Worm (Caenorhabditis elegans) whole organism, L1 larva: Measurements from ENCODE around the gene pyr-1.

Experiments
- aha-1 ChIP-seq: fragments of 150-350 bp; optimal IDR thresholded peaks from 2 replicates; lab custom pipeline; 2014; ENCODE audit warnings: missing biosample characterization, missing genetic modification characterization
- ceh-82 ChIP-seq, 3 experiments: fragments of 150-350 bp in 1 of 3; sonication (generic microtip) in 2 of 3; optimal IDR thresholded peaks; 2 replicates each; lab custom pipeline; 2014 to 2017; ENCODE audit warnings: missing biosample characterization in 3 of 3, missing genetic modification characterization in 3 of 3
- efl-3 ChIP-seq: fragments of 200-800 bp; sonication (Bioruptor generic); optimal IDR thresholded peaks from 2 replicates; lab custom pipeline; 2018; ENCODE audit warnings: mild to moderate bottlenecking, missing genetic modification characterization, missing compliant biosample characterization
- elt-2 ChIP-seq: sonication (generic microtip); optimal IDR thresholded peaks from 2 replicates; lab custom pipeline; 2016; ENCODE audit warnings: missing genetic modification characterization, mild to moderate bottlenecking, inconsistent platforms, missing compliant biosample characterization, missing genetic modification reagents
- elt-3 ChIP-seq, 6 experiments: fragments of 150-350 bp in 1 of 6; sonication (generic microtip); optimal IDR thresholded peaks; 2 replicates each; lab custom pipeline; 2017 to 2018; ENCODE audit warnings: missing biosample characterization in 6 of 6, missing genetic modification characterization in 6 of 6, inconsistent platforms in 1 of 6
- fkh-10 ChIP-seq: sonication (generic microtip); optimal IDR thresholded peaks from 2 replicates; lab custom pipeline; 2017; ENCODE audit warnings: missing biosample characterization, missing genetic modification reagents, missing genetic modification characterization
- lin-13 ChIP-seq: fragments of 150-350 bp; optimal IDR thresholded peaks from 2 replicates; lab custom pipeline; 2014; ENCODE audit warnings: missing biosample characterization, missing genetic modification reagents, missing genetic modification characterization
- lir-3 ChIP-seq: sonication (generic microtip); optimal IDR thresholded peaks from 2 replicates; lab custom pipeline; 2016; ENCODE audit warnings: mild to moderate bottlenecking, missing genetic modification characterization, moderate library complexity, missing compliant biosample characterization; ENCODE audit not compliant: poor library complexity
- nhr-12 ChIP-seq: sonication (generic microtip); optimal IDR thresholded peaks from 2 replicates; lab custom pipeline; 2017; ENCODE audit warnings: missing biosample characterization, missing genetic modification characterization
- sptf-1 ChIP-seq: fragments of 150-350 bp; optimal IDR thresholded peaks from 2 replicates; lab custom pipeline; 2014; ENCODE audit warnings: missing biosample characterization, missing genetic modification characterization
- unc-130 ChIP-seq: fragments of 150-350 bp; optimal IDR thresholded peaks from 2 replicates; lab custom pipeline; 2017; ENCODE audit warnings: missing biosample characterization, missing genetic modification characterization, inconsistent platforms
- ztf-4 ChIP-seq: fragments of 150-350 bp; optimal IDR thresholded peaks from 2 replicates; lab custom pipeline; 2014; ENCODE audit warnings: missing biosample characterization, missing genetic modification characterization

DNA sequence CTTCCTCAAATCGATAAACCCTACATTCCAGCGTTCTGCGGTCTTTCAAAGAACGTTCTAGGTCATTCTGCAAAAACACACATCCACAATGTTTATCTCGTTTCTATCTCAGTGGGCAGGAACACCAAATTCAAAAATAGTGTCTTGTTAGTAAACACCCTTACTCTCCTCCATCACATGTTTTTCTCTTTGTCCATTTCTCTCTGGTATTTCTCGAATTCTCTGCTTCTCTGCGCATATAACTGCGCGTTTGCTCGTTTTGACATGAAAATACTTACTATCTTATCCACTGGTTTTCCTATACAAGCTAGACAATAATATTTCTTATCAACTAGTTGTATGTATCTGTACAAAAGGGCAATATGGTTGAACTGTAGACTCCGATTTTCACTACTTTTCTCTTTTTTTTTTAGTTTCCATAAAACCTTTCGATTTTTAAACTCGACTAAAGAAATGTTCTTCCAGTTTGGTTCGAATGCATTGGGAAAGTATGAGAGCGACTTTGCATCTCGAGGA, at the start of gene pyr-1:
- TF ChIP-seq lin-13 (GFP tag; lab: Kevin White, UChicago) (no peak), elt-2 (tag; lab: Kevin White, UChicago) (no peak), elt-3 (tag; optimal IDR thresholded peaks at IDR 0.05; lab: Kevin White, UChicago) (peak in 2 of 6 experiments; percentile 44 to 91), unc-130 (tag; lab: Kevin White, UChicago) (no peak), aha-1 (tag; lab: Kevin White, UChicago) (no peak), efl-3 (GFP tag; lab: Kevin White, UChicago) (no peak), nhr-12 (no peak), ceh-82 (tag; optimal IDR thresholded peaks at IDR 0.05; lab: Kevin White, UChicago) (no peak), ztf-4 (tag; lab: Kevin White, UChicago) (no peak), lir-3 (tag; lab: Kevin White, UChicago) (no peak), fkh-10 (GFP tag; lab: Kevin White, UChicago) (no peak), sptf-1 (tag; lab: Kevin White, UChicago) (no peak)
